Fruit fly (Drosophila melanogaster): ENCODE measurements around the gene CG6693.
A peak's percentile ranks its signal among the peaks of the same experiment; 100 is the strongest.

CG6693 gene

dm6 chr3R:11221437-11222230, at the start of gene CG6693, which contains the start of gene RpL3:
TSS of gene CG6693 (minus strand) at chr3R:11221639.
TSS of gene RpL3 (plus strand) at chr3R:11221894.
- TF ChIP-seq D1 (tag; optimal IDR thresholded peaks at IDR 0.05) (no peak), Snoo (tag; optimal IDR thresholded peaks at IDR 0.05) (peak; percentile 81), CG15710 (tag; optimal IDR thresholded peaks at IDR 0.05) (peak; percentile 49), CG4496 (GFP tag; IDR thresholded peaks at IDR 0.05) (peak; percentile 78), EcR (GFP tag; optimal IDR thresholded peaks at IDR 0.05) (peak; percentile 16), CG32121 (GFP tag; IDR thresholded peaks at IDR 0.05) (peak; percentile 74), CG8301 (tag; optimal IDR thresholded peaks at IDR 0.05) (no peak), Ets98B (GFP tag; IDR thresholded peaks at IDR 0.05) (peak; percentile 61), CG8159 (tag; optimal IDR thresholded peaks at IDR 0.05) (peak; percentile 59), fd96Ca (GFP tag; IDR thresholded peaks at IDR 0.05) (no peak), CG17806 (tag; optimal IDR thresholded peaks at IDR 0.05) (peak; percentile 31), CG34367 (tag; optimal IDR thresholded peaks at IDR 0.05) (peak; percentile 58), gl (tag; optimal IDR thresholded peaks at IDR 0.05) (peak; percentile 56), CG12605 (GFP tag; IDR thresholded peaks at IDR 0.05) (peak; percentile 81)

dm6 chr3R:11270574-11270973, 49.1 kb upstream of the CG6693 start:
- no peak for TF ChIP-seq CG17806 (tag; optimal IDR thresholded peaks at IDR 0.05)
- no peak for TF ChIP-seq CG4496 (GFP tag; IDR thresholded peaks at IDR 0.05)
- no peak for TF ChIP-seq CG10348 (GFP tag; IDR thresholded peaks at IDR 0.05)
- TF ChIP-seq CG8159 (tag; optimal IDR thresholded peaks at IDR 0.05) = no peak
- no peak for TF ChIP-seq Pif1B (GFP tag; optimal IDR thresholded peaks at IDR 0.05)
- no peak for TF ChIP-seq D1 (tag; optimal IDR thresholded peaks at IDR 0.05)
- no peak for TF ChIP-seq EcR (GFP tag; optimal IDR thresholded peaks at IDR 0.05)
- no peak for TF ChIP-seq CG32121 (GFP tag; IDR thresholded peaks at IDR 0.05)
- no peak for TF ChIP-seq CG14655 (GFP tag; optimal IDR thresholded peaks at IDR 0.05)
- no peak for TF ChIP-seq CG13204 (GFP tag; optimal IDR thresholded peaks at IDR 0.05)
- no peak for TF ChIP-seq CG15710 (tag; optimal IDR thresholded peaks at IDR 0.05)
- TF ChIP-seq CG12605 (GFP tag; IDR thresholded peaks at IDR 0.05) = no peak
- no peak for TF ChIP-seq CG34367 (tag; optimal IDR thresholded peaks at IDR 0.05)
- no peak for TF ChIP-seq rn (GFP tag; IDR thresholded peaks at IDR 0.05)
- TF ChIP-seq Ets98B (GFP tag; IDR thresholded peaks at IDR 0.05) = no peak
- TF ChIP-seq Pif1A (GFP tag; optimal IDR thresholded peaks at IDR 0.05) = no peak
- TF ChIP-seq fd96Ca (GFP tag; IDR thresholded peaks at IDR 0.05) = no peak
- no peak for TF ChIP-seq CG8301 (tag; optimal IDR thresholded peaks at IDR 0.05)

dm6 chr3R:11269013-11269412, 47.6 kb upstream of the CG6693 start:
- TF ChIP-seq CG32121 (GFP tag; IDR thresholded peaks at IDR 0.05) = no peak
- no peak for TF ChIP-seq rn (GFP tag; IDR thresholded peaks at IDR 0.05)
- TF ChIP-seq CG4496 (GFP tag; IDR thresholded peaks at IDR 0.05) = no peak; the same call in 2 of the 3 replicates
- TF ChIP-seq D1 (tag; optimal IDR thresholded peaks at IDR 0.05) = peak; percentile 4
- TF ChIP-seq CG17806 (tag; optimal IDR thresholded peaks at IDR 0.05) = no peak
- no peak for TF ChIP-seq gl (tag; optimal IDR thresholded peaks at IDR 0.05)
- no peak; the same call in 1 of the 2 replicates for TF ChIP-seq Ets98B (GFP tag; IDR thresholded peaks at IDR 0.05)
- peak; percentile 76 for TF ChIP-seq CG14655 (GFP tag; optimal IDR thresholded peaks at IDR 0.05)
- peak; percentile 64 for TF ChIP-seq Pif1A (GFP tag; optimal IDR thresholded peaks at IDR 0.05)
- no peak for TF ChIP-seq EcR (GFP tag; optimal IDR thresholded peaks at IDR 0.05)
- TF ChIP-seq CG8301 (tag; optimal IDR thresholded peaks at IDR 0.05) = peak; percentile 55
- peak; percentile 45 for TF ChIP-seq Pif1B (GFP tag; optimal IDR thresholded peaks at IDR 0.05)
- TF ChIP-seq fd96Ca (GFP tag; IDR thresholded peaks at IDR 0.05) = no peak
- peak; percentile 19 for TF ChIP-seq CG15710 (tag; optimal IDR thresholded peaks at IDR 0.05)
- peak; percentile 53 for TF ChIP-seq CG34367 (tag; optimal IDR thresholded peaks at IDR 0.05)
- TF ChIP-seq CG8159 (tag; optimal IDR thresholded peaks at IDR 0.05) = peak; percentile 41
- TF ChIP-seq CG10348 (GFP tag; IDR thresholded peaks at IDR 0.05) = no peak
- TF ChIP-seq CG13204 (GFP tag; optimal IDR thresholded peaks at IDR 0.05) = peak; percentile 11
- no peak for TF ChIP-seq CG9948 (tag; optimal IDR thresholded peaks at IDR 0.05)
- TF ChIP-seq CG12605 (GFP tag; IDR thresholded peaks at IDR 0.05) = 0 out of 2 replicates have a peak, but pooled peaks have one; percentile 9
- no peak for TF ChIP-seq Snoo (tag; optimal IDR thresholded peaks at IDR 0.05)

dm6 chr3R:11263579-11263978, 42.1 kb upstream of the CG6693 start:
- TF ChIP-seq CG34367 (tag; optimal IDR thresholded peaks at IDR 0.05) = no peak

dm6 chr3R:11260966-11261530, 39.6 kb upstream of the CG6693 start:
- TF ChIP-seq EcR (GFP tag; optimal IDR thresholded peaks at IDR 0.05) (no peak), CG32121 (GFP tag; IDR thresholded peaks at IDR 0.05) (no peak), gl (tag; optimal IDR thresholded peaks at IDR 0.05) (no peak), Ets98B (GFP tag; IDR thresholded peaks at IDR 0.05) (no peak), CG8301 (tag; optimal IDR thresholded peaks at IDR 0.05) (no peak), Snoo (tag; optimal IDR thresholded peaks at IDR 0.05) (no peak), CG17806 (tag; optimal IDR thresholded peaks at IDR 0.05) (no peak), CG14655 (GFP tag; optimal IDR thresholded peaks at IDR 0.05) (no peak), CG10348 (GFP tag; IDR thresholded peaks at IDR 0.05) (no peak), Pif1A (GFP tag; optimal IDR thresholded peaks at IDR 0.05) (no peak), rn (GFP tag; IDR thresholded peaks at IDR 0.05) (no peak), fd96Ca (GFP tag; IDR thresholded peaks at IDR 0.05) (no peak), CG8159 (tag; optimal IDR thresholded peaks at IDR 0.05) (no peak), CG9948 (tag; optimal IDR thresholded peaks at IDR 0.05) (no peak), CG15710 (tag; optimal IDR thresholded peaks at IDR 0.05) (no peak), Pif1B (GFP tag; optimal IDR thresholded peaks at IDR 0.05) (no peak), D1 (tag; optimal IDR thresholded peaks at IDR 0.05) (no peak), CG12605 (GFP tag; IDR thresholded peaks at IDR 0.05) (no peak), CG4496 (GFP tag; IDR thresholded peaks at IDR 0.05) (no peak), CG34367 (tag; optimal IDR thresholded peaks at IDR 0.05) (no peak)

Data from whole organism, pupa.